Worm (Caenorhabditis elegans): Measurements from ENCODE around the gene nhr-137.

ce11 chrX:6654139-6654538 lies 14.7 kb downstream of the nhr-137 start:
- TF ChIP-seq ztf-11 (tag; optimal IDR thresholded peaks at IDR 0.05) (no peak), M03D4.4 (tag; optimal IDR thresholded peaks at IDR 0.05) (no peak)
